Worm (Caenorhabditis elegans): ENCODE data around the gene ins-17.

DNA sequence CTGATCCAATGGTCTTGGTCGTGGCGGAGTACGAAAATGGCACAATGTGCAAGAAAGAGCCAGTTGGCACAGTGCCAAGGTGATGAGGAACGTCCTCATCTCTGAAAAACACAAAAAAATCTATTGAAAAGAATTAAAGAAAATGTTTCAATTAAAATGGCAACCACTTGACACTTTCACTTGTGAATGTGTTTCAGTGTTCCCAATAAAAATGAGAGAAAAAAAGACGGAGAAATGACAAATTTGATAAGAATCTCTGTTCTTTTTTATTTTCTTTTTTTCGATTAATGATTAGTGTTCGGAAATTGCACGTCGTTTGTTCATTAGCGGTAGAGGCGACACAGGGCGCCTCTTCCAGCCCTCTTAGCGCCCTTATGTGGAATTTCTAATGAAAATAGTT is 10.1 kb downstream of the ins-17 start, which contains the start of gene ndg-4:
- no peak for TF ChIP-seq dpl-1 (GFP tag; optimal IDR thresholded peaks at IDR 0.05)
- no peak for TF ChIP-seq hsf-1 (GFP tag; IDR thresholded peaks at IDR 0.05)
- TF ChIP-seq let-526 (GFP tag; IDR thresholded peaks at IDR 0.05) = no peak
- TF ChIP-seq F33H1.4 (GFP tag; IDR thresholded peaks at IDR 0.05) = no peak

All from whole organism, young adult.